Fruit fly (Drosophila melanogaster) Kc167 (cell line): ENCODE measurements around the gene rost.

Experiments used
- Myc ChIP-seq: fragments of >200 bp; optimal IDR thresholded peaks from 2 replicates; lab custom pipeline; 2017; ENCODE audit warnings: missing external identifiers
- Sin3A ChIP-seq: fragments of >200 bp; optimal IDR thresholded peaks from 2 replicates; lab custom pipeline; 2018; ENCODE audit warnings: missing external identifiers
- h ChIP-seq: fragments of >200 bp; optimal IDR thresholded peaks from 3 replicates; lab custom pipeline; 2018; ENCODE audit warnings: missing external identifiers
- psq ChIP-seq: fragments of >200 bp; optimal IDR thresholded peaks from 2 replicates; lab custom pipeline; 2017; ENCODE audit warnings: missing external identifiers

DNA sequence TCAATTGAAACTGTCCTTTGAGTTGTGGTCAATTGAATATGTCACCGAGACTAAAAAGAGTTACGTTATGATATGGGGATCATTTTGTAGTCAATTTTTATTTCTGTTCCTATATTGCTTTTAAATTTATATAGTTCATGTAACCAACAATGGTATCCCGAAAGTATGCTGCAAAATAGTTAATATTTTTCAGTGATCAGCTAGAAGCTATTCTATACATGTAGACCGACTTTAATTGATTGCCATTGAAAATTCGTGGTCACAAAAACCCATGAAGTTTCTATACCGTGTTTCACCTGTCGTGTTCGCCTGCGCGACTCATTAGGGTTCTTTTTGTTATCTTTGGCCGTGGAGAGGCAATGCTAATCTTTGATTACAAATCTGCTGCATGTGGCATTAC is 14.8 kb downstream of the rost start:
- no peak for TF ChIP-seq psq
- TF ChIP-seq h (lab: Kevin White, UChicago): no peak
- no peak for TF ChIP-seq Sin3A (lab: Kevin White, UChicago)
- TF ChIP-seq Myc (lab: Kevin White, UChicago): no peak
